Fruit fly (Drosophila melanogaster) whole organism, pupa: ENCODE measurements around the gene CG3529.

Source experiments
- CG12605 ChIP-seq: fragments of 200-800 bp; sonication (Bioruptor generic); IDR thresholded peaks from 2 replicates; pipeline ENCODE4 v1.3.6; 2022; ENCODE audit warnings: missing biosample characterization, missing genetic modification characterization
- CG15710 ChIP-seq: fragments of 200-800 bp; sonication (Bioruptor generic); optimal IDR thresholded peaks from 2 replicates; lab custom pipeline; 2018; ENCODE audit warnings: missing biosample characterization, mild to moderate bottlenecking, missing genetic modification characterization, moderate library complexity
- CG17806 ChIP-seq: fragments of 200-800 bp; sonication (Bioruptor generic); optimal IDR thresholded peaks from 2 replicates; lab custom pipeline; 2018; ENCODE audit warnings: missing biosample characterization, mild to moderate bottlenecking, missing genetic modification characterization, moderate library complexity
- CG8301 ChIP-seq: fragments of 200-800 bp; sonication (Bioruptor generic); optimal IDR thresholded peaks from 2 replicates; lab custom pipeline; 2018; ENCODE audit warnings: missing biosample characterization, mild to moderate bottlenecking, missing genetic modification characterization
- EcR ChIP-seq: fragments of 200-800 bp; sonication (Bioruptor generic); optimal IDR thresholded peaks from 3 replicates; lab custom pipeline; 2019; ENCODE audit warnings: missing biosample characterization, missing genetic modification characterization, mild to moderate bottlenecking, moderate library complexity, missing genetic modification reagents
- Ets98B ChIP-seq: fragments of 200-800 bp; sonication (Bioruptor generic); IDR thresholded peaks from 2 replicates; pipeline ENCODE4 v1.3.6; 2022; ENCODE audit warnings: missing biosample characterization, missing genetic modification characterization
- Pif1A ChIP-seq: fragments of 200-800 bp; sonication (Bioruptor generic); optimal IDR thresholded peaks from 3 replicates; lab custom pipeline; 2016; ENCODE audit warnings: missing biosample characterization, missing genetic modification characterization

DNA sequence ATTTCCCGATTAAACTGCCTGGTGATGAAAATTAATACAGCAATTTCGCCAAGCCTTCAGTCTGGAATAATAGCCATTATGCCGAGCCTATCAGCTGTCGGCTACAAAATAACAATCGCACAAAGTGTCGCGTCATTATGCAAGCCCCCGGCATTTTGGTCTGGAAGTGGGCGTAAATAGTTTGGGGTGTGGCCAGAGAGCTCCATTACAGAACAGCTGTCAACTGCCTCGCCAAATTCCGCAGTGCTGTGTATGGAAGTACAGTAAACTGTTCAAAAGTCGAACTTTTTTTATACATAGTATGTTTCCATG, 25.9 kb upstream of the CG3529 start:
- TF ChIP-seq CG12605 (GFP tag; lab: Robert Waterston, UW) = no peak
- no peak for TF ChIP-seq Pif1A (GFP tag; lab: Kevin White, UChicago)
- TF ChIP-seq Ets98B (GFP tag; lab: Robert Waterston, UW) = no peak
- no peak for TF ChIP-seq CG17806
- no peak for TF ChIP-seq EcR
- no peak for TF ChIP-seq CG8301 (tag; lab: Kevin White, UChicago)
- TF ChIP-seq CG15710 (tag; lab: Kevin White, UChicago) = no peak
